Worm (Caenorhabditis elegans) whole organism, L2 larva: ENCODE results near the gene rocf-1.

ENCODE experiments used
- C34F6.9 ChIP-seq: fragments of 150-350 bp; optimal IDR thresholded peaks from 2 replicates; lab custom pipeline; 2014; ENCODE audit warnings: missing biosample characterization, missing genetic modification characterization
- R02D3.7 ChIP-seq: fragments of 150-350 bp; optimal IDR thresholded peaks from 2 replicates; lab custom pipeline; 2014; ENCODE audit warnings: missing biosample characterization, missing genetic modification characterization
- Y55F3AM.14 ChIP-seq: fragments of 200-800 bp; sonication (Bioruptor generic); optimal IDR thresholded peaks from 2 replicates; lab custom pipeline; 2018; ENCODE audit warnings: mild to moderate bottlenecking, missing genetic modification characterization, missing compliant biosample characterization
- ZK546.5 ChIP-seq: sonication (generic microtip); optimal IDR thresholded peaks from 2 replicates; lab custom pipeline; 2017; ENCODE audit warnings: missing biosample characterization, missing genetic modification characterization
- alr-1 ChIP-seq: fragments of 150-350 bp; optimal IDR thresholded peaks from 2 replicates; lab custom pipeline; 2014; ENCODE audit warnings: missing biosample characterization, missing genetic modification characterization
- ama-1 ChIP-seq: fragments of 150-350 bp; optimal IDR thresholded peaks from 2 replicates; lab custom pipeline; 2018; ENCODE audit warnings: inconsistent platforms
- blmp-1 ChIP-seq: sonication (generic microtip); optimal IDR thresholded peaks from 2 replicates; lab custom pipeline; 2017; ENCODE audit warnings: missing genetic modification characterization, mild to moderate bottlenecking, missing compliant biosample characterization, antibody characterized with exemption, moderate library complexity; ENCODE audit not compliant: insufficient read depth
- ceh-16 ChIP-seq: fragments of 150-350 bp; optimal IDR thresholded peaks from 2 replicates; lab custom pipeline; 2014; ENCODE audit warnings: missing biosample characterization, missing genetic modification characterization
- ceh-82 ChIP-seq: fragments of 150-350 bp; optimal IDR thresholded peaks from 2 replicates; lab custom pipeline; 2014; ENCODE audit warnings: missing biosample characterization, missing genetic modification characterization
- crh-2 ChIP-seq: sonication (generic microtip); optimal IDR thresholded peaks from 2 replicates; lab custom pipeline; 2017; ENCODE audit warnings: missing biosample characterization, missing genetic modification characterization
- dmd-4 ChIP-seq: sonication (generic microtip); optimal IDR thresholded peaks from 2 replicates; lab custom pipeline; 2017; ENCODE audit warnings: missing biosample characterization, missing genetic modification characterization
- egl-27 ChIP-seq: sonication (generic microtip); optimal IDR thresholded peaks from 3 replicates; lab custom pipeline; 2017; ENCODE audit warnings: missing biosample characterization, missing genetic modification reagents, missing genetic modification characterization
- elt-1 ChIP-seq: fragments of 150-350 bp; optimal IDR thresholded peaks from 2 replicates; lab custom pipeline; 2014; ENCODE audit warnings: missing biosample characterization, missing genetic modification characterization
- elt-3 ChIP-seq: sonication (generic microtip); optimal IDR thresholded peaks from 2 replicates; lab custom pipeline; 2017; ENCODE audit warnings: missing biosample characterization, missing genetic modification characterization
- fos-1 ChIP-seq: fragments of 150-350 bp; optimal IDR thresholded peaks from 2 replicates; lab custom pipeline; 2014; ENCODE audit warnings: missing biosample characterization, missing genetic modification characterization
- gmeb-1 ChIP-seq: fragments of 150-350 bp; optimal IDR thresholded peaks from 2 replicates; lab custom pipeline; 2014; ENCODE audit warnings: missing biosample characterization, missing genetic modification characterization
- lin-11 ChIP-seq: fragments of 150-350 bp; sonication (generic microtip); optimal IDR thresholded peaks from 2 replicates; lab custom pipeline; 2014; ENCODE audit warnings: missing biosample characterization, missing genetic modification characterization, inconsistent platforms, mixed read lengths
- lin-13 ChIP-seq: fragments of 150-350 bp; optimal IDR thresholded peaks from 2 replicates; lab custom pipeline; 2014; ENCODE audit warnings: missing biosample characterization, missing genetic modification reagents, missing genetic modification characterization
- lsy-2 ChIP-seq, 2 experiments: fragments of 150-350 bp in 1 of 2; sonication (generic microtip) in 1 of 2; optimal IDR thresholded peaks; 2 replicates each; lab custom pipeline; 2014 to 2017; ENCODE audit warnings: missing biosample characterization in 2 of 2, missing genetic modification characterization in 2 of 2
- mbf-1 ChIP-seq: sonication (generic microtip); optimal IDR thresholded peaks from 2 replicates; lab custom pipeline; 2017; ENCODE audit warnings: missing biosample characterization, missing genetic modification characterization
- mdl-1 ChIP-seq, 2 experiments: fragments of 150-350 bp in 1 of 2; sonication (generic microtip) in 1 of 2; optimal IDR thresholded peaks; 2 replicates each; lab custom pipeline; 2017; ENCODE audit warnings: missing biosample characterization in 2 of 2, missing genetic modification characterization in 2 of 2
- nhr-10 ChIP-seq: sonication (generic microtip); optimal IDR thresholded peaks from 2 replicates; lab custom pipeline; 2017; ENCODE audit warnings: missing biosample characterization, missing genetic modification characterization
- nhr-11 ChIP-seq: fragments of 150-350 bp; optimal IDR thresholded peaks from 2 replicates; lab custom pipeline; 2014; ENCODE audit warnings: missing biosample characterization, missing genetic modification characterization
- nhr-21 ChIP-seq: fragments of 150-350 bp; optimal IDR thresholded peaks from 2 replicates; lab custom pipeline; 2014; ENCODE audit warnings: missing biosample characterization, missing genetic modification characterization
- nhr-23 ChIP-seq: fragments of 150-350 bp; optimal IDR thresholded peaks from 2 replicates; lab custom pipeline; 2014; ENCODE audit warnings: missing biosample characterization, missing genetic modification reagents, missing genetic modification characterization
- nhr-25 ChIP-seq: fragments of 150-350 bp; sonication (generic microtip); optimal IDR thresholded peaks from 3 replicates; lab custom pipeline; 2014; ENCODE audit warnings: missing biosample characterization, missing genetic modification characterization
- nhr-6 ChIP-seq: fragments of 150-350 bp; optimal IDR thresholded peaks from 2 replicates; lab custom pipeline; 2014; ENCODE audit warnings: missing biosample characterization, missing genetic modification characterization
- nhr-77 ChIP-seq: fragments of 150-350 bp; optimal IDR thresholded peaks from 2 replicates; lab custom pipeline; 2014; ENCODE audit warnings: missing biosample characterization, missing genetic modification characterization
- peb-1 ChIP-seq: fragments of 150-350 bp; optimal IDR thresholded peaks from 2 replicates; lab custom pipeline; 2014; ENCODE audit warnings: missing biosample characterization, missing genetic modification characterization
- sma-3 ChIP-seq: sonication (generic microtip); optimal IDR thresholded peaks from 2 replicates; lab custom pipeline; 2016; ENCODE audit warnings: missing genetic modification reagents, missing genetic modification characterization, missing compliant biosample characterization
- sma-9 ChIP-seq, 2 experiments: fragments of 150-350 bp in 1 of 2; sonication (generic microtip) in 1 of 2; optimal IDR thresholded peaks; 2 replicates each; lab custom pipeline; 2014 to 2016; ENCODE audit warnings: missing genetic modification characterization in 2 of 2, mild to moderate bottlenecking in 1 of 2, missing biosample characterization in 1 of 2, missing compliant biosample characterization in 1 of 2, missing genetic modification reagents in 1 of 2, moderate library complexity in 1 of 2
- snpc-4 ChIP-seq: fragments of 150-350 bp; optimal IDR thresholded peaks from 2 replicates; lab custom pipeline; 2014; ENCODE audit warnings: missing biosample characterization, missing genetic modification characterization
- unc-55 ChIP-seq: fragments of 150-350 bp; sonication (generic microtip); optimal IDR thresholded peaks from 3 replicates; lab custom pipeline; 2014; ENCODE audit warnings: missing biosample characterization, missing genetic modification reagents, missing genetic modification characterization
- unc-62 ChIP-seq: fragments of 150-350 bp; optimal IDR thresholded peaks from 2 replicates; lab custom pipeline; 2014; ENCODE audit warnings: missing biosample characterization, missing genetic modification reagents, missing genetic modification characterization
- zag-1 ChIP-seq: fragments of 150-350 bp; optimal IDR thresholded peaks from 2 replicates; lab custom pipeline; 2014; ENCODE audit warnings: missing biosample characterization, missing genetic modification characterization
- ztf-11 ChIP-seq: sonication (generic microtip); optimal IDR thresholded peaks from 2 replicates; lab custom pipeline; 2017; ENCODE audit warnings: missing biosample characterization, missing genetic modification characterization

Gene rocf-1

DNA sequence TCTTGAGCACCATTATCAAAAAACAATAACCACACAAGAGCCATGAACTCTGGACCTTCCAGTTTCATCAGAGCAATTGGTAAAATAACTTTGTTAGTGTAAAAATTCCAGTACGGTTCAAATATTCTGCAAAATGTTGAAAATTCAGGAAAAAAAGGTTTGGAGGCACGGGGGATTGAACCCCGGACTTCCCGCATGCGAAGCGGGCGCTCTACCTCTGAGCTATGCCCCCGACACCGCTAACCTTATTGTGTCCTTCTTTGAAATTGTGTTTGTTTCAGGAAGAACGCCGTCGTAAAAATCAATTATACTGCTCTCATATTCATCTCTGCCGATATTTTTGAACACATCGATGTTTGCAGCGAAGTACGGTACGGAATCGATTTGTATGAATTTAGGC is 15.5 kb upstream of the rocf-1 start:
- TF ChIP-seq elt-1: no peak
- TF ChIP-seq nhr-77: no peak
- TF ChIP-seq lin-13 (GFP tag; lab: Kevin White, UChicago): no peak
- TF ChIP-seq nhr-6: no peak
- TF ChIP-seq lsy-2 (tag; optimal IDR thresholded peaks at IDR 0.05; lab: Kevin White, UChicago): no peak
- TF ChIP-seq sma-3: no peak
- no peak for TF ChIP-seq Y55F3AM.14
- TF ChIP-seq mdl-1 (tag; optimal IDR thresholded peaks at IDR 0.05; lab: Kevin White, UChicago): no peak
- no peak for TF ChIP-seq C34F6.9 (tag; lab: Kevin White, UChicago)
- TF ChIP-seq ceh-16 (tag; lab: Kevin White, UChicago): no peak
- TF ChIP-seq lin-11 (tag; lab: Kevin White, UChicago): no peak
- no peak for TF ChIP-seq gmeb-1 (tag; lab: Kevin White, UChicago)
- TF ChIP-seq R02D3.7 (tag; lab: Kevin White, UChicago): no peak

DNA sequence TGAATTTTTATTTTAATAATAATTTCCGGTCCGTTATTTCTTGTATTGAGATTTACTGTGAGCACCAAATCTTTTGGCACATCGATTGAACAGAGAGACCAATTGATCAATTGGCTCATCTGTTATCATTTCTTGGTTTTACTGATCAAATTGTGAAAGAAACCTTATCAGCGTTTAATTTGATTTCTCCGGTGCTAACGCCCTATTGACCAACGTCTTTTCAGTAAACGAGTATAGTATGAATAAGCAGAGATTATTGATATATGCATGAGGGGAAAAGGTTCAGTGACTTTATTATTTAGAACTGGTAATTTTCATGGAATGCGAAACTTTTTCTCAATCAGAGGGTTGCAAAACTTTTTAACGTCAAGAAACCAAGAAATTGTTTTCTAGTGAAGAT is 14.8 kb upstream of the rocf-1 start:
- no peak for TF ChIP-seq unc-55 (GFP tag; lab: Kevin White, UChicago)
- no peak for TF ChIP-seq elt-1
- no peak for TF ChIP-seq nhr-21
- no peak for TF ChIP-seq C34F6.9 (tag; lab: Kevin White, UChicago)
- no peak for TF ChIP-seq nhr-23 (tag; lab: Kevin White, UChicago)
- no peak for TF ChIP-seq egl-27 (tag; lab: Kevin White, UChicago)
- no peak for TF ChIP-seq blmp-1 (tag; lab: Kevin White, UChicago)
- no peak for TF ChIP-seq zag-1
- TF ChIP-seq ZK546.5: no peak
- no peak for TF ChIP-seq elt-3
- TF ChIP-seq fos-1 (tag; lab: Kevin White, UChicago): peak; percentile 56
- TF ChIP-seq lin-11 (tag; lab: Kevin White, UChicago): no peak
- no peak for TF ChIP-seq R02D3.7 (tag; lab: Kevin White, UChicago)
- TF ChIP-seq sma-9 (GFP tag; optimal IDR thresholded peaks at IDR 0.05; lab: Kevin White, UChicago): peak; percentile 15
- no peak for TF ChIP-seq sma-9 (tag; optimal IDR thresholded peaks at IDR 0.05; lab: Kevin White, UChicago)
- TF ChIP-seq snpc-4 (tag; lab: Kevin White, UChicago): no peak
- TF ChIP-seq ceh-82 (tag; lab: Kevin White, UChicago): no peak

DNA sequence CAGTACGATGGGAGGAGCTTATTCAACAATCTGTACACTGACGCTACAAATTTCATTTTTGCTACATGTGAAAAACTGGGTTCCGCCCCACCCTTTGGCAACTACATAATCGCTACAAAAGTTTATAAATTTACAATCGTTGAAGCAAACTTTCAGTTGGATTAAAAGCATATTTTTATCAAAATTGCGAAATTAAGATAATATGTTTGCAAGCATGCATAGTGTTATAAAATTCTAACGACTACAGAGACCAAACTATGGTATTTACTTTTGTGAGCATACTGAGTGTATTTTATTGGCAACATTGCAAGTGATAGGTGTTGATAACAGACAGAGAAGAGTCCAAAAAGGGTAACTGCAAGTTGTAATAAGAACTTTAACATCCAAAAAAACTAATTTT is 14.3 kb upstream of the rocf-1 start, which contains the start of gene C06B8.2:
C06B8.2 (minus strand) TSS at position 153 of the 400 bp plus-strand sequence.
- TF ChIP-seq peb-1 (tag; lab: Kevin White, UChicago) (no peak), crh-2 (tag; lab: Kevin White, UChicago) (no peak), gmeb-1 (tag; lab: Kevin White, UChicago) (no peak), sma-9 (GFP tag; optimal IDR thresholded peaks at IDR 0.05; lab: Kevin White, UChicago) (no peak), sma-9 (tag; optimal IDR thresholded peaks at IDR 0.05; lab: Kevin White, UChicago) (no peak), mdl-1 (tag; optimal IDR thresholded peaks at IDR 0.05; lab: Kevin White, UChicago) (no peak), blmp-1 (tag; lab: Kevin White, UChicago) (no peak), unc-62 (GFP tag; lab: Kevin White, UChicago) (no peak), lin-11 (tag; lab: Kevin White, UChicago) (no peak), nhr-10 (no peak), elt-3 (no peak), elt-1 (no peak), ztf-11 (tag; lab: Kevin White, UChicago) (no peak), Y55F3AM.14 (no peak), nhr-25 (tag; lab: Kevin White, UChicago) (no peak), mbf-1 (tag; lab: Kevin White, UChicago) (no peak), alr-1 (tag; lab: Kevin White, UChicago) (no peak), lsy-2 (tag; optimal IDR thresholded peaks at IDR 0.05; lab: Kevin White, UChicago) (no peak)

DNA sequence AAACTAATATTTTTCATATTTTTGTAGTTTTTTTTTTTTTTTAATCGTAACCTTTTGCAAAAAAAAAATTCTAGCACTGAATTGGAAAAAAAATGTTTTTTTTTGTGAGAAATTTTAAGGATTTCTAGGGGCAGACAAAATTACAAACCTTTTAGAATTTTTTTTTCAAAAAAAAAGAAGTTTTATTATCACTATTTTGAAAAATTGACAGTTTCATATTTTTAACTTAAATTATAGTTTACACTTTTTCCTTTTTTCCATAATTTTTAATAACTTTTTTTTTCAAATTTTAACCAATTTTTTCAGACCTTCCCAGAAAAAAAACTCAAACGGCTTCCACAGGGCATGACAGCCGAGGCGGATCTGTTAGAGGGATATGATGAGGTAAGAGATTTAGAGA is 6.7 kb upstream of the rocf-1 start, which contains the start of gene dpf-1:
dpf-1 (plus strand) TSS at position 301 of the 400 bp plus-strand sequence.
- no peak for TF ChIP-seq sma-9 (GFP tag; optimal IDR thresholded peaks at IDR 0.05; lab: Kevin White, UChicago)
- TF ChIP-seq sma-9 (tag; optimal IDR thresholded peaks at IDR 0.05; lab: Kevin White, UChicago): no peak
- TF ChIP-seq crh-2 (tag; lab: Kevin White, UChicago): no peak
- no peak for TF ChIP-seq lsy-2 (tag; optimal IDR thresholded peaks at IDR 0.05; lab: Kevin White, UChicago)
- no peak for TF ChIP-seq fos-1 (tag; lab: Kevin White, UChicago)
- no peak for TF ChIP-seq C34F6.9 (tag; lab: Kevin White, UChicago)
- TF ChIP-seq sma-3: no peak
- TF ChIP-seq dmd-4 (tag; lab: Kevin White, UChicago): no peak
- no peak for TF ChIP-seq nhr-11 (tag; lab: Kevin White, UChicago)
- TF ChIP-seq blmp-1 (tag; lab: Kevin White, UChicago): no peak
- TF ChIP-seq snpc-4 (tag; lab: Kevin White, UChicago): no peak
- TF ChIP-seq ama-1: no peak
- no peak for TF ChIP-seq nhr-21
- no peak for TF ChIP-seq ztf-11 (tag; lab: Kevin White, UChicago)
